Worm (Caenorhabditis elegans): Measurements from ENCODE around the gene ctsa-4.1.

- TF ChIP-seq ama-1 (optimal IDR thresholded peaks at IDR 0.05) (no peak), lin-11 (tag; optimal IDR thresholded peaks at IDR 0.05) (no peak), C38D4.7 (GFP tag; optimal IDR thresholded peaks at IDR 0.05) (no peak), pag-3 (tag; optimal IDR thresholded peaks at IDR 0.05; ENCODE audit: borderline replicate concordance) (no peak), ceh-31 (tag; optimal IDR thresholded peaks at IDR 0.05) (no peak), ceh-19 (GFP tag; optimal IDR thresholded peaks at IDR 0.05) (no peak), pha-2 (tag; optimal IDR thresholded peaks at IDR 0.05) (no peak), sdc-2 (tag; optimal IDR thresholded peaks at IDR 0.05) (no peak), odd-2 (tag; optimal IDR thresholded peaks at IDR 0.05) (no peak), sox-4 (tag; optimal IDR thresholded peaks at IDR 0.05) (no peak), ceh-9 (tag; optimal IDR thresholded peaks at IDR 0.05) (no peak)
Observed at ce11 chrII:6344513-6344912, 22.3 kb upstream of the ctsa-4.1 start.
